Worm (Caenorhabditis elegans) whole organism, young adult: ENCODE measurements around the gene C14C11.7.

Experiments used
- F33H1.4 ChIP-seq: fragments of 200-800 bp; sonication (Bioruptor generic); IDR thresholded peaks from 2 replicates; pipeline ENCODE4 v1.3.6; 2022; ENCODE audit warnings: missing genetic modification reagents, missing genetic modification characterization, missing compliant biosample characterization
- F52B5.7 ChIP-seq: sonication (generic microtip); optimal IDR thresholded peaks from 2 replicates; lab custom pipeline; 2016; ENCODE audit warnings: mild to moderate bottlenecking, missing genetic modification characterization, missing compliant biosample characterization
- F55B11.4 ChIP-seq: sonication (generic microtip); optimal IDR thresholded peaks from 2 replicates; lab custom pipeline; 2016; ENCODE audit warnings: missing compliant biosample characterization, missing genetic modification characterization, borderline replicate concordance; ENCODE audit not compliant: insufficient read depth
- T26A5.8 ChIP-seq: sonication (generic microtip); optimal IDR thresholded peaks from 2 replicates; lab custom pipeline; 2016; ENCODE audit warnings: missing genetic modification characterization, missing compliant biosample characterization
- Y79H2A.3 ChIP-seq: fragments of 200-800 bp; sonication (Bioruptor generic); conservative IDR thresholded peaks from 2 replicates; pipeline ENCODE4 v1.3.6; 2022; ENCODE audit warnings: missing genetic modification reagents, missing genetic modification characterization, missing compliant biosample characterization
- ZK185.1 ChIP-seq: sonication (generic microtip); optimal IDR thresholded peaks from 2 replicates; lab custom pipeline; 2016; ENCODE audit warnings: mild to moderate bottlenecking, missing genetic modification characterization, missing compliant biosample characterization; ENCODE audit not compliant: poor library complexity, severe bottlenecking
- ama-1 ChIP-seq, 3 experiments: fragments of 150-350 bp in 1 of 3; sonication (generic microtip) in 2 of 3; optimal IDR thresholded peaks; 2 replicates each; lab custom pipeline; 2014 to 2018; ENCODE audit warnings: missing biosample characterization in 2 of 3, missing genetic modification characterization in 2 of 3, missing genetic modification reagents in 2 of 3
- ccch-3 ChIP-seq: fragments of 200-800 bp; sonication (Bioruptor generic); optimal IDR thresholded peaks from 2 replicates; lab custom pipeline; 2018; ENCODE audit warnings: mild to moderate bottlenecking, missing genetic modification characterization, missing compliant biosample characterization
- ceh-79 ChIP-seq: sonication (generic microtip); optimal IDR thresholded peaks from 2 replicates; lab custom pipeline; 2017; ENCODE audit warnings: mild to moderate bottlenecking, missing genetic modification characterization, missing compliant biosample characterization
- ceh-91 ChIP-seq: fragments of 200-800 bp; sonication (Bioruptor generic); IDR thresholded peaks from 2 replicates; pipeline ENCODE4 v1.3.6; 2022; ENCODE audit warnings: missing genetic modification reagents, missing genetic modification characterization, missing compliant biosample characterization
- die-1 ChIP-seq: sonication (generic microtip); optimal IDR thresholded peaks from 2 replicates; lab custom pipeline; 2016; ENCODE audit warnings: missing genotype, mild to moderate bottlenecking, missing genetic modification characterization, missing compliant biosample characterization
- egl-18 ChIP-seq: fragments of 200-800 bp; sonication (Bioruptor generic); IDR thresholded peaks from 2 replicates; pipeline ENCODE4 v1.3.6; 2022; ENCODE audit warnings: missing genetic modification reagents, missing genetic modification characterization, missing compliant biosample characterization
- ets-4 ChIP-seq: fragments of 200-800 bp; sonication (Bioruptor generic); optimal IDR thresholded peaks from 2 replicates; lab custom pipeline; 2018; ENCODE audit warnings: mild to moderate bottlenecking, missing genetic modification characterization, missing compliant biosample characterization
- fkh-3 ChIP-seq: sonication (generic microtip); optimal IDR thresholded peaks from 2 replicates; lab custom pipeline; 2016; ENCODE audit warnings: mild to moderate bottlenecking, missing genetic modification characterization, missing compliant biosample characterization
- hmg-20 ChIP-seq: fragments of 200-800 bp; sonication (Bioruptor generic); IDR thresholded peaks from 2 replicates; pipeline ENCODE4 v1.3.6; 2022; ENCODE audit warnings: missing genetic modification reagents, missing genetic modification characterization, missing compliant biosample characterization
- lin-26 ChIP-seq: fragments of 200-800 bp; sonication (Bioruptor generic); IDR thresholded peaks from 2 replicates; pipeline ENCODE4 v1.3.6; 2022; ENCODE audit warnings: missing genetic modification reagents, missing genetic modification characterization, missing compliant biosample characterization
- lir-1 ChIP-seq: fragments of 200-800 bp; sonication (Bioruptor generic); conservative IDR thresholded peaks from 2 replicates; pipeline ENCODE4 v1.3.6; 2022; ENCODE audit warnings: missing genetic modification reagents, missing genetic modification characterization, missing compliant biosample characterization
- lsy-27 ChIP-seq: sonication (generic microtip); optimal IDR thresholded peaks from 2 replicates; lab custom pipeline; 2017; ENCODE audit warnings: missing genetic modification characterization, mild to moderate bottlenecking, missing compliant biosample characterization, antibody characterized with exemption, missing genotype, borderline replicate concordance; ENCODE audit not compliant: insufficient read depth
- madf-8 ChIP-seq: fragments of 200-800 bp; sonication (Bioruptor generic); conservative IDR thresholded peaks from 2 replicates; pipeline ENCODE4 v1.3.6; 2022; ENCODE audit warnings: missing genetic modification reagents, missing genetic modification characterization, missing compliant biosample characterization
- nhr-80 ChIP-seq: sonication (generic microtip); optimal IDR thresholded peaks from 2 replicates; lab custom pipeline; 2016; ENCODE audit warnings: missing genetic modification characterization, missing compliant biosample characterization
- rcor-1 ChIP-seq: fragments of 200-800 bp; sonication (Bioruptor generic); IDR thresholded peaks from 2 replicates; pipeline ENCODE4 v1.3.6; 2022; ENCODE audit warnings: missing genetic modification reagents, missing genetic modification characterization, missing compliant biosample characterization
- rpc-1 ChIP-seq, 2 experiments: fragments of 150-350 bp in 1 of 2; sonication (generic microtip) in 1 of 2; optimal IDR thresholded peaks; 2 replicates each; lab custom pipeline; 2014 to 2018; ENCODE audit warnings: missing biosample characterization in 1 of 2, missing genetic modification characterization in 1 of 2, missing genetic modification reagents in 1 of 2, missing genotype in 1 of 2
- snpc-4 ChIP-seq, 5 experiments: fragments of 150-350 bp in 1 of 5; sonication (generic microtip) in 4 of 5; optimal IDR thresholded peaks; 2 replicates each; lab custom pipeline; 2014 to 2018; ENCODE audit warnings: missing genetic modification characterization in 5 of 5, missing biosample characterization in 3 of 5, antibody characterized with exemption in 2 of 5, mild to moderate bottlenecking in 2 of 5, missing compliant biosample characterization in 2 of 5, missing genotype in 2 of 5, moderate library complexity in 2 of 5, missing genetic modification reagents in 1 of 5
- somi-1 ChIP-seq: fragments of 200-800 bp; sonication (Bioruptor generic); optimal IDR thresholded peaks from 2 replicates; lab custom pipeline; 2018; ENCODE audit warnings: mild to moderate bottlenecking, missing genetic modification characterization, missing compliant biosample characterization
- zim-3 ChIP-seq: sonication (generic microtip); optimal IDR thresholded peaks from 2 replicates; lab custom pipeline; 2017; ENCODE audit warnings: mild to moderate bottlenecking, missing genetic modification characterization, moderate library complexity, missing compliant biosample characterization
- ztf-26 ChIP-seq: sonication (generic microtip); optimal IDR thresholded peaks from 2 replicates; lab custom pipeline; 2017; ENCODE audit warnings: missing genetic modification characterization, missing compliant biosample characterization
- ztf-3 ChIP-seq: fragments of 200-800 bp; sonication (Bioruptor generic); optimal IDR thresholded peaks from 2 replicates; lab custom pipeline; 2018; ENCODE audit warnings: mild to moderate bottlenecking, missing genetic modification characterization, missing compliant biosample characterization
- ztf-6 ChIP-seq: fragments of 200-800 bp; sonication (Bioruptor generic); IDR thresholded peaks from 2 replicates; pipeline ENCODE4 v1.3.6; 2022; ENCODE audit warnings: missing genetic modification reagents, missing genetic modification characterization, missing compliant biosample characterization

Gene C14C11.7

ce11 chrV:5651905-5652304 is 14.0 kb downstream of the C14C11.7 start:
- TF ChIP-seq hmg-20 (GFP tag; lab: Robert Waterston, UW) (no peak), Y79H2A.3 (GFP tag; lab: Robert Waterston, UW) (no peak), ZK185.1 (tag; lab: Kevin White, UChicago) (no peak)

ce11 chrV:5647359-5647758 is 18.5 kb downstream of the C14C11.7 start, which contains the start of gene C14C11.4:
TSS of gene C14C11.4 (plus strand) at chrV:5647610.
- TF ChIP-seq rcor-1 (GFP tag; lab: Robert Waterston, UW) (no peak), lin-26 (no peak), ceh-79 (tag; lab: Kevin White, UChicago) (no peak), somi-1 (GFP tag; lab: Kevin White, UChicago) (no peak), nhr-80 (tag; lab: Kevin White, UChicago) (peak; percentile 86), zim-3 (tag; lab: Kevin White, UChicago) (no peak), egl-18 (GFP tag; lab: Robert Waterston, UW) (no peak), ets-4 (GFP tag; lab: Kevin White, UChicago) (peak; percentile 39), ztf-3 (GFP tag; lab: Kevin White, UChicago) (no peak)

- TF ChIP-seq T26A5.8 (tag; lab: Kevin White, UChicago) = no peak
- TF ChIP-seq F52B5.7 = no peak
- TF ChIP-seq ztf-6 (GFP tag; lab: Robert Waterston, UW) = no peak
- no peak for TF ChIP-seq lsy-27
- no peak for TF ChIP-seq rpc-1 (optimal IDR thresholded peaks at IDR 0.05; lab: Kevin White, UChicago)
- no peak for TF ChIP-seq rpc-1 (tag; optimal IDR thresholded peaks at IDR 0.05; lab: Kevin White, UChicago)
- no peak for TF ChIP-seq lir-1
- no peak for TF ChIP-seq ZK185.1 (tag; lab: Kevin White, UChicago)
- TF ChIP-seq ccch-3 (GFP tag; lab: Kevin White, UChicago) = no peak
- no peak for TF ChIP-seq die-1 (tag; lab: Kevin White, UChicago)
- TF ChIP-seq ztf-26 = no peak
- no peak for TF ChIP-seq ama-1 (optimal IDR thresholded peaks at IDR 0.05; lab: Kevin White, UChicago)
- no peak for TF ChIP-seq ama-1 (GFP tag; optimal IDR thresholded peaks at IDR 0.05; lab: Kevin White, UChicago)
- no peak for TF ChIP-seq snpc-4 (GFP tag; optimal IDR thresholded peaks at IDR 0.05; lab: Kevin White, UChicago)
- no peak for TF ChIP-seq snpc-4 (tag; optimal IDR thresholded peaks at IDR 0.05; lab: Kevin White, UChicago)
These were observed 21.7 kb downstream of the C14C11.7 start, which contains the start of gene srx-117 for ce11 chrV:5644171-5644570. TSS of gene srx-117 (plus strand) at chrV:5644471.

- peak; percentile 66 for TF ChIP-seq F33H1.4 (GFP tag; lab: Robert Waterston, UW)
- 0 out of 2 replicates have a peak, but pooled peaks have one; percentile 29 for TF ChIP-seq madf-8 (GFP tag; lab: Robert Waterston, UW)
- peak; percentile 39; the same call in 1 of the 2 replicates for TF ChIP-seq ceh-91 (GFP tag; lab: Robert Waterston, UW)
These were observed 25.8 kb downstream of the C14C11.7 start for ce11 chrV:5640072-5640471.

- TF ChIP-seq fkh-3 (tag; lab: Kevin White, UChicago) = no peak
- peak; percentile 38 for TF ChIP-seq nhr-80 (tag; lab: Kevin White, UChicago)
These were observed 31.4 kb downstream of the C14C11.7 start for ce11 chrV:5634445-5634844.

ce11 chrV:5630792-5631191 is 35.1 kb downstream of the C14C11.7 start, which contains the start of gene acy-4:
TSS of gene acy-4 (minus strand) at chrV:5630892.
- TF ChIP-seq F55B11.4 (tag; lab: Kevin White, UChicago) = no peak
